ENCODE assay signal across 1 fruit fly cellular context in genomic region chr3R:30775249-30775648, dm6.
A peak's percentile ranks its signal among the peaks of the same experiment; 100 is the strongest.
TF ChIP-seq lines count a peak whose summit lies in the region.

No protein-coding gene starts in this region.

TF ChIP-seq in whole organism, embryonic, 481 proteins besides CTCF, POLR2A, EP300 and RAD21 (continued from another document):
- TF ChIP-seq GATAe (GFP tag; conservative IDR thresholded peaks at IDR 0.05; lab: Robert Waterston, UW), result no peak
- TF ChIP-seq CG13424 (tag; optimal IDR thresholded peaks at IDR 0.05; lab: Kevin White, UChicago), result no peak
- TF ChIP-seq Xbp1 (GFP tag; optimal IDR thresholded peaks at IDR 0.05; lab: Kevin White, UChicago), result peak; percentile 13
- TF ChIP-seq Lpt (GFP tag; optimal IDR thresholded peaks at IDR 0.05; lab: Kevin White, UChicago), result no peak
- TF ChIP-seq org-1 (GFP tag; optimal IDR thresholded peaks at IDR 0.05; lab: Kevin White, UChicago), result no peak
- TF ChIP-seq CG5953 (GFP tag; IDR thresholded peaks at IDR 0.05; lab: Robert Waterston, UW), result no peak
- no peak for TF ChIP-seq CG32767 (GFP tag; IDR thresholded peaks at IDR 0.05; lab: Robert Waterston, UW)
- no peak for TF ChIP-seq CG1233 (GFP tag; optimal IDR thresholded peaks at IDR 0.05; lab: Kevin White, UChicago)
- TF ChIP-seq da (GFP tag; optimal IDR thresholded peaks at IDR 0.05; lab: Kevin White, UChicago), result no peak
- no peak for TF ChIP-seq CG6854 (GFP tag; optimal IDR thresholded peaks at IDR 0.05; lab: Kevin White, UChicago)
- peak; percentile 50 for TF ChIP-seq gem (tag; optimal IDR thresholded peaks at IDR 0.05; lab: Kevin White, UChicago)
- no peak for TF ChIP-seq CG14014 (GFP tag; IDR thresholded peaks at IDR 0.05; lab: Robert Waterston, UW)
- no peak for TF ChIP-seq bcd (GFP tag; optimal IDR thresholded peaks at IDR 0.05; lab: Kevin White, UChicago)
- no peak for TF ChIP-seq CG1792 (GFP tag; optimal IDR thresholded peaks at IDR 0.05; lab: Kevin White, UChicago)
- no peak for TF ChIP-seq HLH54F (GFP tag; optimal IDR thresholded peaks at IDR 0.05; lab: Kevin White, UChicago)
- peak; percentile 45 for TF ChIP-seq CG32772 (GFP tag; IDR thresholded peaks at IDR 0.05; lab: Robert Waterston, UW)
- no peak for TF ChIP-seq CG6272 (GFP tag; IDR thresholded peaks at IDR 0.05; lab: Robert Waterston, UW)
- no peak for TF ChIP-seq CG13123 (GFP tag; optimal IDR thresholded peaks at IDR 0.05; lab: Kevin White, UChicago)
- TF ChIP-seq Ssrp (tag; optimal IDR thresholded peaks at IDR 0.05; lab: Kevin White, UChicago), result no peak
- TF ChIP-seq CG11093 (GFP tag; IDR thresholded peaks at IDR 0.05; lab: Robert Waterston, UW), result no peak
- TF ChIP-seq CG4282 (GFP tag; optimal IDR thresholded peaks at IDR 0.05; lab: Kevin White, UChicago), result no peak
- TF ChIP-seq sens-2 (GFP tag; IDR thresholded peaks at IDR 0.05; lab: Robert Waterston, UW), result no peak
- peak; percentile 19 for TF ChIP-seq zf30C (GFP tag; optimal IDR thresholded peaks at IDR 0.05; lab: Kevin White, UChicago)
- TF ChIP-seq row (GFP tag; IDR thresholded peaks at IDR 0.05; lab: Robert Waterston, UW), result peak; percentile 47; the same call in 1 of the 3 replicates
- no peak for TF ChIP-seq Dp (GFP tag; optimal IDR thresholded peaks at IDR 0.05; lab: Kevin White, UChicago)
- peak; percentile 57 for TF ChIP-seq zfh1 (GFP tag; IDR thresholded peaks at IDR 0.05; lab: Robert Waterston, UW)
- no peak for TF ChIP-seq Poxn (GFP tag; IDR thresholded peaks at IDR 0.05; lab: Robert Waterston, UW)
- TF ChIP-seq CG7745 (tag; optimal IDR thresholded peaks at IDR 0.05; lab: Kevin White, UChicago), result no peak
- no peak for TF ChIP-seq CG9609 (GFP tag; optimal IDR thresholded peaks at IDR 0.05; lab: Kevin White, UChicago)
- TF ChIP-seq Trl (optimal IDR thresholded peaks at IDR 0.05; lab: Kevin White, UChicago), result no peak
- no peak for TF ChIP-seq Trl (GFP tag; optimal IDR thresholded peaks at IDR 0.05; lab: Kevin White, UChicago)
- TF ChIP-seq CG15479 (GFP tag; optimal IDR thresholded peaks at IDR 0.05; lab: Kevin White, UChicago), result no peak
- TF ChIP-seq Ptx1 (GFP tag; IDR thresholded peaks at IDR 0.05; lab: Robert Waterston, UW), result 0 out of 2 replicates have a peak, but pooled peaks have one; percentile 6
- TF ChIP-seq pan (optimal IDR thresholded peaks at IDR 0.05; lab: Kevin White, UChicago), result no peak
- peak in 1 of 2 experiments; percentile 20 for TF ChIP-seq pan (GFP tag; optimal IDR thresholded peaks at IDR 0.05 in 1 of 2, IDR thresholded peaks at IDR 0.05 in 1 of 2)
- peak; percentile 39 for TF ChIP-seq dmrt11E (tag; optimal IDR thresholded peaks at IDR 0.05; lab: Kevin White, UChicago)
- no peak for TF ChIP-seq CG9932 (GFP tag; IDR thresholded peaks at IDR 0.05; lab: Robert Waterston, UW)
- TF ChIP-seq gfzf (GFP tag; optimal IDR thresholded peaks at IDR 0.05; lab: Kevin White, UChicago), result no peak
- TF ChIP-seq CG9876 (GFP tag; optimal IDR thresholded peaks at IDR 0.05; lab: Kevin White, UChicago), result no peak
- no peak for TF ChIP-seq CG11696 (GFP tag; IDR thresholded peaks at IDR 0.05; lab: Robert Waterston, UW)
- TF ChIP-seq repo (GFP tag; optimal IDR thresholded peaks at IDR 0.05; lab: Kevin White, UChicago), result no peak
- no peak for TF ChIP-seq fd96Cb (tag; optimal IDR thresholded peaks at IDR 0.05; lab: Kevin White, UChicago)
- TF ChIP-seq fd3F (GFP tag; optimal IDR thresholded peaks at IDR 0.05; lab: Kevin White, UChicago), result no peak
- no peak for TF ChIP-seq Dad (GFP tag; optimal IDR thresholded peaks at IDR 0.05; lab: Kevin White, UChicago)
- TF ChIP-seq sqz (GFP tag; optimal IDR thresholded peaks at IDR 0.05; lab: Kevin White, UChicago), result no peak
- peak; percentile 4 for TF ChIP-seq Chrac-16 (GFP tag; optimal IDR thresholded peaks at IDR 0.05; lab: Kevin White, UChicago)
- TF ChIP-seq ewg (GFP tag; optimal IDR thresholded peaks at IDR 0.05; lab: Kevin White, UChicago), result no peak
- no peak for TF ChIP-seq ash1 (GFP tag; optimal IDR thresholded peaks at IDR 0.05; lab: Kevin White, UChicago)
- TF ChIP-seq CG4328 (GFP tag; optimal IDR thresholded peaks at IDR 0.05; lab: Kevin White, UChicago), result no peak
- TF ChIP-seq CG9817 (tag; optimal IDR thresholded peaks at IDR 0.05; lab: Kevin White, UChicago), result no peak
- TF ChIP-seq CG11723 (GFP tag; optimal IDR thresholded peaks at IDR 0.05; lab: Kevin White, UChicago), result no peak
- peak in 1 of 2 experiments; percentile 34 for TF ChIP-seq bsh (GFP tag; optimal IDR thresholded peaks at IDR 0.05; lab: Kevin White, UChicago)
- peak; percentile 19 for TF ChIP-seq CG2120 (GFP tag; optimal IDR thresholded peaks at IDR 0.05; lab: Kevin White, UChicago)
- TF ChIP-seq CG17328 (GFP tag; IDR thresholded peaks at IDR 0.05; lab: Robert Waterston, UW), result peak; percentile 32; the same call in 1 of the 2 replicates
- TF ChIP-seq en (GFP tag; optimal IDR thresholded peaks at IDR 0.05; lab: Kevin White, UChicago), result no peak
- TF ChIP-seq Sox102F (GFP tag; optimal IDR thresholded peaks at IDR 0.05; lab: Kevin White, UChicago), result peak; percentile 21
- no peak for TF ChIP-seq sisA (GFP tag; IDR thresholded peaks at IDR 0.05; lab: Robert Waterston, UW)
- peak; percentile 2 for TF ChIP-seq CG12391 (tag; optimal IDR thresholded peaks at IDR 0.05; lab: Kevin White, UChicago)
